Worm (Caenorhabditis elegans): ENCODE results near the gene vha-12.

- peak; percentile 1 for TF ChIP-seq fkh-10 (GFP tag; optimal IDR thresholded peaks at IDR 0.05)
- no peak for TF ChIP-seq egl-27 (tag; optimal IDR thresholded peaks at IDR 0.05)
- no peak for TF ChIP-seq skn-1 (tag; optimal IDR thresholded peaks at IDR 0.05)
- no peak for TF ChIP-seq elt-2 (tag; optimal IDR thresholded peaks at IDR 0.05)
- no peak for TF ChIP-seq unc-62 (GFP tag; optimal IDR thresholded peaks at IDR 0.05)
- no peak for TF ChIP-seq lin-15B (tag; optimal IDR thresholded peaks at IDR 0.05)
- TF ChIP-seq lin-39 (tag; optimal IDR thresholded peaks at IDR 0.05): no peak
- no peak for TF ChIP-seq nhr-237 (tag; optimal IDR thresholded peaks at IDR 0.05)
- no peak for TF ChIP-seq nhr-12 (tag; optimal IDR thresholded peaks at IDR 0.05)
- TF ChIP-seq mdl-1 (tag; optimal IDR thresholded peaks at IDR 0.05): no peak
- no peak for TF ChIP-seq zag-1 (tag; optimal IDR thresholded peaks at IDR 0.05)
These were observed 31.0 kb upstream of the vha-12 start for ce11 chrX:4159929-4160328.
